Worm (Caenorhabditis elegans): ENCODE measurements around the gene W03A5.6.

DNA sequence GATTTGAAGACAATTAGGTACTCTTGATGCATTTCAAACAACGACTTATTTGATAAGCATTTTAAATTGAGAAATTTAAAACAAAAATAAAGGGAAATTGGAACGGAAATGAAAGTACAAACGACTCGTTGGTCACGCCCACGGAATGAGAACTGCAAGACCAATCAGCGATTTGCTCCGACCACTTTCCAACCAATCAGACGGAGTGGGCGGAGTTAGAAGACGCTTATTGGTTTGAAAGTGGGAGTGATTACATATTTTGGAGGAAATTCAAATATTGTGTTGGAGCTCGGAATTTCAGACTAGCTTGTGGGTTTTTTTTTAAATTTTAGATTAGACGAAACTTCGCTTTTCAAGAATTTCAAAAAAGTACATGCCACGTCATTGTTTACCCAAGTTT is 28.6 kb upstream of the W03A5.6 start:
- TF ChIP-seq him-1 (tag; optimal IDR thresholded peaks at IDR 0.05) (no peak), dao-5 (tag; optimal IDR thresholded peaks at IDR 0.05) (no peak)
